Fruit fly (Drosophila melanogaster) whole organism, embryonic: Measurements from ENCODE around the gene CG18179.

Experiments
- Abd-B ChIP-seq: fragments of 200-800 bp; sonication (Bioruptor generic); optimal IDR thresholded peaks from 2 replicates; lab custom pipeline; 2018; ENCODE audit warnings: missing biosample characterization, mild to moderate bottlenecking, missing genetic modification characterization, moderate library complexity
- CG17328 ChIP-seq: fragments of 200-800 bp; sonication (Bioruptor generic); IDR thresholded peaks from 2 replicates; pipeline ENCODE4 v1.3.6; 2022; ENCODE audit warnings: missing biosample characterization, missing genetic modification characterization
- CG17361 ChIP-seq: fragments of 200-800 bp; sonication (Bioruptor generic); IDR thresholded peaks from 3 replicates; pipeline ENCODE4 v1.3.6; 2022; ENCODE audit warnings: missing biosample characterization, missing genetic modification characterization
- CG2875 ChIP-seq: fragments of 200-800 bp; sonication (Bioruptor generic); optimal IDR thresholded peaks from 2 replicates; lab custom pipeline; 2017; ENCODE audit warnings: missing biosample characterization, mild to moderate bottlenecking, missing genetic modification characterization, missing genetic modification reagents
- CG4360 ChIP-seq: fragments of 200-800 bp; sonication (Bioruptor generic); IDR thresholded peaks from 2 replicates; pipeline ENCODE4 v1.3.6; 2022; ENCODE audit warnings: missing biosample characterization, missing genetic modification characterization
- Deaf1 ChIP-seq: fragments of 200-800 bp; optimal IDR thresholded peaks from 3 replicates; lab custom pipeline; 2019; ENCODE audit warnings: missing biosample characterization, mild to moderate bottlenecking, missing genetic modification characterization, moderate library complexity
- Dip3 ChIP-seq: fragments of 200-800 bp; sonication (Bioruptor generic); optimal IDR thresholded peaks from 3 replicates; lab custom pipeline; 2016; ENCODE audit warnings: missing biosample characterization, missing genetic modification characterization
- Dll ChIP-seq: fragments of 200-800 bp; sonication (Bioruptor generic); IDR thresholded peaks from 4 replicates; pipeline ENCODE4 v1.3.6; 2022; ENCODE audit warnings: missing biosample characterization, missing genetic modification characterization; ENCODE audit not compliant: partially characterized antibody
- Fer3 ChIP-seq: fragments of 200-800 bp; sonication (Bioruptor generic); optimal IDR thresholded peaks from 2 replicates; lab custom pipeline; 2018; ENCODE audit warnings: missing biosample characterization, mild to moderate bottlenecking, missing genetic modification characterization, moderate library complexity
- Hr78 ChIP-seq, 2 experiments: fragments of 200-800 bp in 1 of 2; fragments of >200 bp in 1 of 2; sonication (Bioruptor generic) in 1 of 2; optimal IDR thresholded peaks; 2 replicates each; lab custom pipeline; 2017 to 2019; ENCODE audit warnings: missing biosample characterization in 2 of 2, missing genetic modification characterization in 2 of 2, mild to moderate bottlenecking in 1 of 2, moderate library complexity in 1 of 2
- Tbp ChIP-seq: fragments of >200 bp; optimal IDR thresholded peaks from 2 replicates; lab custom pipeline; 2018; ENCODE audit warnings: missing biosample characterization, missing genetic modification characterization
- ase ChIP-seq: fragments of 200-800 bp; sonication (Bioruptor generic); IDR thresholded peaks from 3 replicates; pipeline ENCODE4 v1.3.6; 2022; ENCODE audit warnings: missing biosample characterization, missing genetic modification characterization
- kni ChIP-seq: fragments of 200-800 bp; sonication (Bioruptor generic); optimal IDR thresholded peaks from 3 replicates; lab custom pipeline; 2017; ENCODE audit warnings: mild to moderate bottlenecking, missing biosample characterization, missing genetic modification reagents, missing genetic modification characterization

- TF ChIP-seq CG4360 (GFP tag; lab: Robert Waterston, UW) (no peak), Deaf1 (tag; lab: Kevin White, UChicago) (no peak), Abd-B (no peak), CG17361 (no peak), Tbp (GFP tag; lab: Kevin White, UChicago) (no peak), kni (GFP tag; lab: Kevin White, UChicago) (no peak), ase (no peak), Hr78 (GFP tag; optimal IDR thresholded peaks at IDR 0.05; lab: Kevin White, UChicago) (no peak), Dll (GFP tag; lab: Robert Waterston, UW) (no peak), Dip3 (GFP tag; lab: Kevin White, UChicago) (no peak), CG17328 (no peak), Fer3 (tag; lab: Kevin White, UChicago) (no peak), CG2875 (GFP tag; lab: Kevin White, UChicago) (no peak)
Observed at dm6 chr3L:9643762-9644161, 4.7 kb downstream of the CG18179 start, which contains the start of gene CNMaR.
